Worm (Caenorhabditis elegans): ENCODE data around the gene K11H3.8.

K11H3.8 gene

DNA sequence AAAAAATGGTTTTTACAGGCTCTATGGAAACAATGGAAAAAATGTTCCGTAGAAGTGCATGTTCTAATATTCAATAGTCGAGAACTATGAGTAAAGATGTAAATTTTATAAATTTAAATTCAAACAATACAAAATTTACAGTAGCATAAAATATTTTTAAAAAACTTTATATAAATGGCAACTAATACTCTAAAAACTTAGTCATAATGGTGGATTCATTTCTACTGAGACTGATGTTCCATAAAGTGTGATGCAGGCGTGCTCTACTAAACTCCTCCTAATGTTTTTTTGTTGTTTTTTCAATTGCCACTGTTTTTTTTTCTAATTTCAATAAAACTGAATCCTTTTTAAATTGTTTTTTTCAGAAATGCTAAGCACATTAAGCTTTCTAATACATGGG lies 26.8 kb upstream of the K11H3.8 start, which contains the start of gene gtap-2 (continued):
- TF ChIP-seq dsc-1 (tag; optimal IDR thresholded peaks at IDR 0.05), result peak; percentile 14
- no peak for TF ChIP-seq pqm-1 (tag; optimal IDR thresholded peaks at IDR 0.05)
- TF ChIP-seq efl-3 (GFP tag; optimal IDR thresholded peaks at IDR 0.05), result no peak
- no peak for TF ChIP-seq ceh-63 (GFP tag; optimal IDR thresholded peaks at IDR 0.05)
- peak; percentile 18; the same call in 1 of the 2 replicates for TF ChIP-seq isw-1 (GFP tag; IDR thresholded peaks at IDR 0.05)
- no peak for TF ChIP-seq nhr-77 (tag; optimal IDR thresholded peaks at IDR 0.05)
- TF ChIP-seq nhr-71 (tag; optimal IDR thresholded peaks at IDR 0.05), result peak; percentile 20
- TF ChIP-seq lin-39 (tag; optimal IDR thresholded peaks at IDR 0.05), result no peak
- no peak for TF ChIP-seq zip-4 (GFP tag; optimal IDR thresholded peaks at IDR 0.05)
- no peak for TF ChIP-seq ceh-82 (tag; optimal IDR thresholded peaks at IDR 0.05)
- TF ChIP-seq mep-1 (tag; optimal IDR thresholded peaks at IDR 0.05), result no peak
- TF ChIP-seq ztf-11 (tag; optimal IDR thresholded peaks at IDR 0.05), result no peak
- TF ChIP-seq nhr-76 (tag; optimal IDR thresholded peaks at IDR 0.05), result no peak
- TF ChIP-seq tbx-2 (tag; optimal IDR thresholded peaks at IDR 0.05), result no peak
- no peak for TF ChIP-seq ceh-88 (GFP tag; IDR thresholded peaks at IDR 0.05)
- no peak for TF ChIP-seq F16B12.6 (tag; optimal IDR thresholded peaks at IDR 0.05)
- TF ChIP-seq C34B4.2 (tag; optimal IDR thresholded peaks at IDR 0.05), result no peak
- no peak for TF ChIP-seq egl-27 (tag; optimal IDR thresholded peaks at IDR 0.05)
- TF ChIP-seq fkh-10 (GFP tag; optimal IDR thresholded peaks at IDR 0.05), result no peak
- TF ChIP-seq unc-130 (tag; optimal IDR thresholded peaks at IDR 0.05), result no peak
- TF ChIP-seq pag-3 (tag; optimal IDR thresholded peaks at IDR 0.05; ENCODE audit: borderline replicate concordance, insufficient read depth), result no peak
- peak; percentile 45 for TF ChIP-seq C16A3.4 (tag; optimal IDR thresholded peaks at IDR 0.05)
- no peak for TF ChIP-seq rnt-1 (tag; optimal IDR thresholded peaks at IDR 0.05)
- TF ChIP-seq ets-5 (GFP tag; IDR thresholded peaks at IDR 0.05), result no peak
- no peak for TF ChIP-seq Y116A8C.19 (tag; optimal IDR thresholded peaks at IDR 0.05; ENCODE audit: borderline replicate concordance)
- TF ChIP-seq unc-62 (GFP tag; optimal IDR thresholded peaks at IDR 0.05), result no peak
- TF ChIP-seq elt-3 (tag; optimal IDR thresholded peaks at IDR 0.05), result no peak
- TF ChIP-seq nhr-19 (GFP tag; conservative IDR thresholded peaks at IDR 0.05), result no peak
- no peak for TF ChIP-seq mab-9 (GFP tag; IDR thresholded peaks at IDR 0.05)
- no peak for TF ChIP-seq lin-15B (tag; optimal IDR thresholded peaks at IDR 0.05)
- TF ChIP-seq grh-1 (GFP tag; IDR thresholded peaks at IDR 0.05), result no peak
- peak; percentile 33 for TF ChIP-seq skn-1 (tag; optimal IDR thresholded peaks at IDR 0.05)
- no peak for TF ChIP-seq xbp-1 (tag; optimal IDR thresholded peaks at IDR 0.05)
- TF ChIP-seq sptf-1 (tag; optimal IDR thresholded peaks at IDR 0.05), result no peak
- peak; percentile 38; the same call in 1 of the 2 replicates for TF ChIP-seq unc-98 (GFP tag; IDR thresholded peaks at IDR 0.05)
- TF ChIP-seq nhr-12 (tag; optimal IDR thresholded peaks at IDR 0.05), result no peak
- TF ChIP-seq aha-1 (tag; optimal IDR thresholded peaks at IDR 0.05), result no peak
- TF ChIP-seq alr-1 (tag; optimal IDR thresholded peaks at IDR 0.05; ENCODE audit: borderline replicate concordance), result no peak
- peak; percentile 1 for TF ChIP-seq sox-4 (tag; optimal IDR thresholded peaks at IDR 0.05)
- no peak for TF ChIP-seq nhr-11 (tag; optimal IDR thresholded peaks at IDR 0.05)
- no peak for TF ChIP-seq lin-13 (GFP tag; optimal IDR thresholded peaks at IDR 0.05)
- TF ChIP-seq mef-2 (tag; optimal IDR thresholded peaks at IDR 0.05), result no peak
- TF ChIP-seq elt-2 (tag; optimal IDR thresholded peaks at IDR 0.05), result no peak
- TF ChIP-seq hlh-4 (tag; optimal IDR thresholded peaks at IDR 0.05), result no peak
- TF ChIP-seq efl-1 (optimal IDR thresholded peaks at IDR 0.05), result peak; percentile 17 to 27
- TF ChIP-seq efl-1 (GFP tag; optimal IDR thresholded peaks at IDR 0.05 in 1 of 2), result no peak
- no peak for TF ChIP-seq hpl-2 (GFP tag; optimal IDR thresholded peaks at IDR 0.05)
- TF ChIP-seq vab-15 (tag; optimal IDR thresholded peaks at IDR 0.05), result no peak
- peak; percentile 44 to 83 for TF ChIP-seq lsy-2 (tag; optimal IDR thresholded peaks at IDR 0.05)
- no peak for TF ChIP-seq unc-86 (tag; optimal IDR thresholded peaks at IDR 0.05)
- TF ChIP-seq egl-13 (tag; optimal IDR thresholded peaks at IDR 0.05), result peak; percentile 32
- TF ChIP-seq ama-1 (optimal IDR thresholded peaks at IDR 0.05), result no peak
